Fruit fly (Drosophila melanogaster) whole organism, adult: ENCODE measurements around the gene RpS28a.

ENCODE experiments used
- CG11617 ChIP-seq: fragments of 200-800 bp; sonication (Bioruptor generic); optimal IDR thresholded peaks from 2 replicates; lab custom pipeline; 2017; ENCODE audit warnings: mild to moderate bottlenecking, missing biosample characterization, missing genetic modification reagents, missing genetic modification characterization
- CG12768 ChIP-seq: fragments of 200-800 bp; sonication (Bioruptor generic); optimal IDR thresholded peaks from 2 replicates; lab custom pipeline; 2017; ENCODE audit warnings: missing biosample characterization, missing genetic modification characterization, mild to moderate bottlenecking, moderate library complexity, missing genetic modification reagents
- CG14711 ChIP-seq: fragments of 200-800 bp; sonication (Bioruptor generic); optimal IDR thresholded peaks from 2 replicates; lab custom pipeline; 2018; ENCODE audit warnings: missing biosample characterization, mild to moderate bottlenecking, missing genetic modification characterization, moderate library complexity
- CG1620 ChIP-seq: fragments of 200-800 bp; sonication (Bioruptor generic); optimal IDR thresholded peaks from 2 replicates; lab custom pipeline; 2016; ENCODE audit warnings: missing biosample characterization, missing genetic modification characterization
- CG33017 ChIP-seq: fragments of 200-800 bp; sonication (Bioruptor generic); optimal IDR thresholded peaks from 2 replicates; lab custom pipeline; 2018; ENCODE audit warnings: missing biosample characterization, mild to moderate bottlenecking, missing genetic modification characterization, moderate library complexity
- CG5204 ChIP-seq: fragments of 200-800 bp; sonication (Bioruptor generic); optimal IDR thresholded peaks from 2 replicates; lab custom pipeline; 2016; ENCODE audit warnings: missing biosample characterization, missing genetic modification characterization
- CG7045 ChIP-seq: fragments of 200-800 bp; sonication (Bioruptor generic); optimal IDR thresholded peaks from 2 replicates; lab custom pipeline; 2017; ENCODE audit warnings: missing biosample characterization, mild to moderate bottlenecking, missing genetic modification characterization
- CG7101 ChIP-seq: fragments of 200-800 bp; sonication (Bioruptor generic); optimal IDR thresholded peaks from 2 replicates; lab custom pipeline; 2018; ENCODE audit warnings: missing biosample characterization, mild to moderate bottlenecking, missing genetic modification characterization, moderate library complexity
- Clk ChIP-seq: fragments of 200-800 bp; sonication (Bioruptor generic); optimal IDR thresholded peaks from 2 replicates; lab custom pipeline; 2017; ENCODE audit warnings: missing biosample characterization, missing genetic modification characterization
- Crg-1 ChIP-seq: fragments of 200-800 bp; sonication (Bioruptor generic); optimal IDR thresholded peaks from 2 replicates; lab custom pipeline; 2016; ENCODE audit warnings: missing biosample characterization, missing genetic modification characterization
- Hr96 ChIP-seq: fragments of 200-800 bp; sonication (Bioruptor generic); optimal IDR thresholded peaks from 2 replicates; lab custom pipeline; 2016; ENCODE audit warnings: missing biosample characterization, missing genetic modification characterization
- Mnt ChIP-seq: fragments of 200-800 bp; sonication (Bioruptor generic); optimal IDR thresholded peaks from 2 replicates; lab custom pipeline; 2016; ENCODE audit warnings: missing biosample characterization, mild to moderate bottlenecking, missing genetic modification characterization
- bab1 ChIP-seq: fragments of 200-800 bp; sonication (Bioruptor generic); optimal IDR thresholded peaks from 3 replicates; lab custom pipeline; 2019; ENCODE audit warnings: missing biosample characterization, mild to moderate bottlenecking, missing genetic modification characterization, moderate library complexity
- cic ChIP-seq: fragments of 200-800 bp; sonication (Bioruptor generic); optimal IDR thresholded peaks from 2 replicates; lab custom pipeline; 2017; ENCODE audit warnings: missing biosample characterization, mild to moderate bottlenecking, missing genetic modification characterization, moderate library complexity
- cnc ChIP-seq, 2 experiments: fragments of >200 bp; optimal IDR thresholded peaks; 2 replicates each; lab custom pipeline; 2017
- kay ChIP-seq: fragments of 200-800 bp; sonication (Bioruptor generic); peaks from one replicate; lab custom pipeline; 2016; ENCODE audit warnings: missing biosample characterization, missing genetic modification characterization, borderline replicate concordance
- ovo ChIP-seq: fragments of 200-800 bp; sonication (Bioruptor generic); optimal IDR thresholded peaks from 2 replicates; lab custom pipeline; 2016; ENCODE audit warnings: missing biosample characterization, missing genetic modification characterization
- pad ChIP-seq: fragments of 200-800 bp; sonication (Bioruptor generic); optimal IDR thresholded peaks from 3 replicates; lab custom pipeline; 2017; ENCODE audit warnings: missing biosample characterization, missing genetic modification characterization, mild to moderate bottlenecking, moderate library complexity, missing genetic modification reagents
- tj ChIP-seq: fragments of 200-800 bp; sonication (Bioruptor generic); optimal IDR thresholded peaks from 3 replicates; lab custom pipeline; 2017; ENCODE audit warnings: missing biosample characterization, mild to moderate bottlenecking, missing genetic modification characterization, moderate library complexity
- toe ChIP-seq: fragments of 200-800 bp; sonication (Bioruptor generic); optimal IDR thresholded peaks from 2 replicates; lab custom pipeline; 2016; ENCODE audit warnings: missing biosample characterization, missing genetic modification characterization

Gene RpS28a

dm6 chr3R:30022452-30023028 lies at the start of gene RpS28a, which contains the start of gene Axn:
TSS of gene RpS28a (minus strand) at chr3R:30022648.
TSS of gene Axn (plus strand) at chr3R:30022842.
- peak; percentile 5 for TF ChIP-seq Mnt
- no peak for TF ChIP-seq pad (GFP tag; lab: Kevin White, UChicago)
- TF ChIP-seq cnc (optimal IDR thresholded peaks at IDR 0.05; lab: Kevin White, UChicago): no peak
- TF ChIP-seq toe: no peak
- no peak for TF ChIP-seq CG11617 (GFP tag; lab: Kevin White, UChicago)
- no peak for TF ChIP-seq bab1 (GFP tag; lab: Kevin White, UChicago)
- TF ChIP-seq CG14711 (tag; lab: Kevin White, UChicago): peak; percentile 57

- TF ChIP-seq CG7045 (GFP tag; lab: Kevin White, UChicago): no peak
- no peak for TF ChIP-seq Crg-1 (GFP tag; lab: Kevin White, UChicago)
- TF ChIP-seq CG11617 (GFP tag; lab: Kevin White, UChicago): no peak
- TF ChIP-seq cic: no peak
- no peak for TF ChIP-seq CG14711 (tag; lab: Kevin White, UChicago)
- TF ChIP-seq cnc (optimal IDR thresholded peaks at IDR 0.05; lab: Kevin White, UChicago): no peak
- no peak for TF ChIP-seq Mnt
- no peak for TF ChIP-seq toe
- TF ChIP-seq CG33017: no peak
- no peak for TF ChIP-seq Clk (GFP tag; lab: Kevin White, UChicago)
Measured at dm6 chr3R:30071827-30072226, 49.4 kb upstream of the RpS28a start.

- no peak for TF ChIP-seq CG5204
- TF ChIP-seq CG12768 (GFP tag; lab: Kevin White, UChicago): no peak
- TF ChIP-seq CG33017: no peak
- TF ChIP-seq CG1620: no peak
- TF ChIP-seq CG14711 (tag; lab: Kevin White, UChicago): no peak
- TF ChIP-seq tj (GFP tag; lab: Kevin White, UChicago): no peak
- no peak for TF ChIP-seq pad (GFP tag; lab: Kevin White, UChicago)
- no peak for TF ChIP-seq Hr96 (GFP tag; lab: Kevin White, UChicago)
- no peak for TF ChIP-seq cic
- no peak for TF ChIP-seq cnc (optimal IDR thresholded peaks at IDR 0.05; lab: Kevin White, UChicago)
- TF ChIP-seq Mnt: no peak
- no peak for TF ChIP-seq kay (GFP tag; lab: Kevin White, UChicago)
- TF ChIP-seq CG7045 (GFP tag; lab: Kevin White, UChicago): no peak
- TF ChIP-seq Crg-1 (GFP tag; lab: Kevin White, UChicago): no peak
- TF ChIP-seq Clk (GFP tag; lab: Kevin White, UChicago): no peak
- no peak for TF ChIP-seq CG11617 (GFP tag; lab: Kevin White, UChicago)
- TF ChIP-seq toe: no peak
- TF ChIP-seq CG7101 (tag; lab: Kevin White, UChicago): no peak
- TF ChIP-seq bab1 (GFP tag; lab: Kevin White, UChicago): no peak
Measured at dm6 chr3R:30070198-30070597, 47.8 kb upstream of the RpS28a start.

dm6 chr3R:30066004-30066403 lies 43.6 kb upstream of the RpS28a start:
- TF ChIP-seq Hr96 (GFP tag; lab: Kevin White, UChicago) (no peak), CG11617 (GFP tag; lab: Kevin White, UChicago) (no peak), CG7045 (GFP tag; lab: Kevin White, UChicago) (no peak), CG7101 (tag; lab: Kevin White, UChicago) (no peak)

dm6 chr3R:30063704-30064103 lies 41.3 kb upstream of the RpS28a start:
- no peak for TF ChIP-seq CG14711 (tag; lab: Kevin White, UChicago)
- no peak for TF ChIP-seq CG7101 (tag; lab: Kevin White, UChicago)
- no peak for TF ChIP-seq Clk (GFP tag; lab: Kevin White, UChicago)
- no peak for TF ChIP-seq CG1620
- no peak for TF ChIP-seq CG33017
- no peak for TF ChIP-seq cnc (optimal IDR thresholded peaks at IDR 0.05; lab: Kevin White, UChicago)
- TF ChIP-seq CG12768 (GFP tag; lab: Kevin White, UChicago): no peak
- TF ChIP-seq Crg-1 (GFP tag; lab: Kevin White, UChicago): no peak
- no peak for TF ChIP-seq CG11617 (GFP tag; lab: Kevin White, UChicago)
- no peak for TF ChIP-seq bab1 (GFP tag; lab: Kevin White, UChicago)
- TF ChIP-seq CG7045 (GFP tag; lab: Kevin White, UChicago): no peak
- no peak for TF ChIP-seq kay (GFP tag; lab: Kevin White, UChicago)
- no peak for TF ChIP-seq cic
- no peak for TF ChIP-seq ovo (GFP tag; lab: Kevin White, UChicago)
- no peak for TF ChIP-seq Mnt

- no peak for TF ChIP-seq CG5204
- TF ChIP-seq kay (GFP tag; lab: Kevin White, UChicago): no peak
- no peak for TF ChIP-seq Hr96 (GFP tag; lab: Kevin White, UChicago)
- TF ChIP-seq cnc (optimal IDR thresholded peaks at IDR 0.05; lab: Kevin White, UChicago): no peak
- no peak for TF ChIP-seq Crg-1 (GFP tag; lab: Kevin White, UChicago)
- TF ChIP-seq bab1 (GFP tag; lab: Kevin White, UChicago): no peak
- TF ChIP-seq CG1620: no peak
- no peak for TF ChIP-seq CG7045 (GFP tag; lab: Kevin White, UChicago)
- no peak for TF ChIP-seq pad (GFP tag; lab: Kevin White, UChicago)
- TF ChIP-seq CG12768 (GFP tag; lab: Kevin White, UChicago): no peak
- TF ChIP-seq CG7101 (tag; lab: Kevin White, UChicago): no peak
- no peak for TF ChIP-seq CG11617 (GFP tag; lab: Kevin White, UChicago)
Measured at dm6 chr3R:30062543-30062942, 40.1 kb upstream of the RpS28a start.
